Fruit fly (Drosophila melanogaster) Kc167 (cell line): ENCODE data around the gene CG13053.

Experiments used
- Myc ChIP-seq: fragments of >200 bp; optimal IDR thresholded peaks from 2 replicates; lab custom pipeline; 2017; ENCODE audit warnings: missing external identifiers
- Sin3A ChIP-seq: fragments of >200 bp; optimal IDR thresholded peaks from 2 replicates; lab custom pipeline; 2018; ENCODE audit warnings: missing external identifiers
- h ChIP-seq: fragments of >200 bp; optimal IDR thresholded peaks from 3 replicates; lab custom pipeline; 2018; ENCODE audit warnings: missing external identifiers
- insv ChIP-seq: fragments of >200 bp; optimal IDR thresholded peaks from 3 replicates; lab custom pipeline; 2018; ENCODE audit warnings: missing external identifiers
- psq ChIP-seq: fragments of >200 bp; optimal IDR thresholded peaks from 2 replicates; lab custom pipeline; 2017; ENCODE audit warnings: missing external identifiers
- ttk ChIP-seq: sonication (Bioruptor generic); optimal IDR thresholded peaks from 2 replicates; lab custom pipeline; 2017; ENCODE audit warnings: missing external identifiers

Gene CG13053

DNA sequence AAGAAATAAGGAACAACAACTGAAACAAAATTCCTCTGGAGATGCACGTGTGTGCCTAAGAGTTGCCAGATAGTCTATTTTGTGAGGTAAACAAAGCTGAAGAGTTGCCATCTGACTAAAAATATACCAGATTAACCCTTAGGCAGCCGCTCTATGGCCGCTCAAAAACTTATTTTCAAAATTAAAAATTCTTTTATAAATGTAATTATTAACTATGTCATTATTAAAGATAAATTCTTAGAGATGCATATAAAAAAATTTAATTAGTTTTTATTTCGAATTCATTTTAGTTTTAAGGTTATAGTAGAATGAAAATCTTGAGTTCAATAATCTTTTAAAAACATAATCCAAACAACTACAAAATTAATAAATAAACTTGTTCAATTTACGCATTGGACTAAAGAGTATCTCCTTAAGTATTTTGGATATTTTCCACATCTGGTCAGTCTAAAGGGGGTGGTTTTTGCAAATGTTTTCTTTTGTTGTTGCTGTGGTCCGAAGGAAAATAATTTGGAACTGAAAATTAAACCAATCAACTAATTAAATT is 30.8 kb downstream of the CG13053 start, which contains the start of gene Tmx3:
Gene Tmx3 (plus strand): TSS at position 442 of the 547 bp plus-strand sequence.
- TF ChIP-seq Myc (lab: Kevin White, UChicago) (no peak), insv (lab: Kevin White, UChicago) (no peak), psq (lab: Kevin White, UChicago) (no peak), Sin3A (lab: Kevin White, UChicago) (no peak), ttk (lab: Kevin White, UChicago) (no peak), h (lab: Kevin White, UChicago) (no peak)

DNA sequence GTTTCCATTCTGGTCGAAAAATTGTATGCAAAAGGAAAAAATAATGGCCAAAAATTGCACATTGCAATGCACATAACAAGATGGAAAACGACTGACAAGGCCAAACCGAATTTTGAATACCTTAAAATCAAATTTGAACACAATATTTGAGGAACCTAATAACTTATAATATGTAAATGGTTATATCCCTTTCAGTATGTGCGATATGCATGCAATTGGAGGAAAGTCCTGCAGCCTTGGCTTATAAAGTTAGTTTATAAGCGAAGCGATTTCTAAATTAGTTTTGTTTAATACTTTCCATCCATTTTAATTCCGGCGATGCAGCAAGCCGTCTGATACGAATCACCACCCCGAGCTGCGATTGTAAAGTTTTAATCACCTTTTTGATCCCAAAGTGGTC is 34.3 kb downstream of the CG13053 start:
- TF ChIP-seq Sin3A (lab: Kevin White, UChicago) (no peak), Myc (lab: Kevin White, UChicago) (no peak), psq (lab: Kevin White, UChicago) (no peak), insv (lab: Kevin White, UChicago) (no peak), h (lab: Kevin White, UChicago) (no peak), ttk (lab: Kevin White, UChicago) (no peak)

DNA sequence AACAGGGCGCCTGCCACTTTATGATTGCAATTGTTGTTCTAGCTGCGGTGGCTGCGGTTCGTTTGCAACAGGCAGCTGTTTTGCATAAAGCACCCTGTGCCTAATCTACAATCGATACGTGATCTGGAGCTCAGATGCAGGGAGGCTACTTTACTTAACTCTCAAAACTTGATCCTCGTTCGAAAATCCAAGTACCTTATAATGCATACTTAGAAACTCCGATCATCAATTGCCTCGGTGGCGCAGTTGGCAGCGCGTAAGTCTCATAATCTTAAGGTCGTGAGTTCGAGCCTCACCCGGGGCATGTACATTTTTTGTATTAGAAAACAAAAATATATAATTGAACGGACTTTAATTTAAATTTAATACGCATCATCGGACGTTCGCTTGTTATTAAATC is 37.7 kb downstream of the CG13053 start:
- TF ChIP-seq insv (lab: Kevin White, UChicago): no peak
- TF ChIP-seq ttk (lab: Kevin White, UChicago): no peak
- no peak for TF ChIP-seq psq (lab: Kevin White, UChicago)
- TF ChIP-seq Myc (lab: Kevin White, UChicago): no peak
- no peak for TF ChIP-seq h (lab: Kevin White, UChicago)
- TF ChIP-seq Sin3A (lab: Kevin White, UChicago): no peak

DNA sequence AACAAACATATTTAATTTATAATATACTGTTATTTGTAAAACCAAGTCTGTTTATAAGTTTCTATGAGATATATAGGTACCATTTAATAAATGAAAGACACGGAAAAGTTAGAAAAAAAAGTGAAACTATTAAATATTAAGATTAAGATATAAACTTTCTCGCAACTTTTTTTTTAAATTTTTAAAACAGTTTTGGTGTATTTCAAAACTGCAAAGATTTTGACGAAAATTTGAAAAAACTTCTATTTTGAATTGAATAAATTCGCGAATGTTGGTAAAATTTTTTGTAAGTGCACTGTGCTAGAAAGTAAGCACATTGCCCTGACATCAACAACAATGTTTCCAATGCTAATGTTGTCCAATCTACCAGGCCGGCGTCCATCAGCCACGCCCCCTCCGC is 38.2 kb downstream of the CG13053 start:
- TF ChIP-seq Myc (lab: Kevin White, UChicago) (no peak), h (lab: Kevin White, UChicago) (no peak), Sin3A (lab: Kevin White, UChicago) (no peak), ttk (lab: Kevin White, UChicago) (no peak), insv (lab: Kevin White, UChicago) (no peak), psq (lab: Kevin White, UChicago) (no peak)

DNA sequence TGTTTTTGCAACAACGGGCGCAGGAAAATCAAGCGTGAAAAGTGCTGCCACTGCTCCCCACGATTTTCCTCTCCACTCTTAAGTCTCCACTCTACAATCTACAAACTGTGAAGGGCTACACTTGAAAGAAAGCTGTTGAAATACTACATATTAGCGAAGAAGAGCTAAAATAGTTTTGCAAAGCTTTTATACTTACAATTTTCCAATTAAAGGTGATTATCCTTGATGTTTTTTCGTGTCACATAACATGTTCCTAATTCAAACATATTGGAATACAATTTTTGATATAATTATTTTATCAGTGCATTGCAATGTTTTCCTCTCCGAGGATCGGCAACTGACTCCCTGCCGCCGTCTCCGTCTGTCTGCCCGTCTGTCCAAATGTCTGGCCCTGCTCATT is 41.6 kb downstream of the CG13053 start:
- TF ChIP-seq ttk (lab: Kevin White, UChicago): no peak
- TF ChIP-seq psq (lab: Kevin White, UChicago): no peak
- no peak for TF ChIP-seq insv (lab: Kevin White, UChicago)
- TF ChIP-seq h (lab: Kevin White, UChicago): no peak
- no peak for TF ChIP-seq Myc (lab: Kevin White, UChicago)
- TF ChIP-seq Sin3A (lab: Kevin White, UChicago): no peak

DNA sequence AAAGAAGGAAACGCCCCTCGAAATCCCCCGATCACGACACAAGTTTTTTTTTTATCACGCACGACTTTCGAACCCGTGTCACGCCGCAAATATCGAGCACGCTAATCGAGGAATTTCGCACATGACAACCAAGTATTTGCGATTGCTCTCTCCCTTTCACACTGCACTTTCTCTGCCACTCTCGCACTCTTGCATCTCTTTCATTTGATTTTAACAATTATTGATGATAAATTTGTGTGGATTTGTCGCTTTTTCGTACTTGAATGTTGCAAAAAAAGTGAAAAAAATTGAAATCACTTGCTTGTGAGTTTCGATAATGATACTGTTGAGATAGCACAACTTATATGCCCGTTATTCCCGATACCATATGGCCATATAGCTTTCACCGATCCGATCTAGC is 42.3 kb downstream of the CG13053 start, which contains the start of gene CG13073:
Gene CG13073 (minus strand): TSS at position 101 of the 400 bp plus-strand sequence.
- no peak for TF ChIP-seq psq (lab: Kevin White, UChicago)
- no peak for TF ChIP-seq Myc (lab: Kevin White, UChicago)
- TF ChIP-seq h (lab: Kevin White, UChicago): no peak
- no peak for TF ChIP-seq insv (lab: Kevin White, UChicago)
- TF ChIP-seq ttk (lab: Kevin White, UChicago): no peak
- no peak for TF ChIP-seq Sin3A (lab: Kevin White, UChicago)

DNA sequence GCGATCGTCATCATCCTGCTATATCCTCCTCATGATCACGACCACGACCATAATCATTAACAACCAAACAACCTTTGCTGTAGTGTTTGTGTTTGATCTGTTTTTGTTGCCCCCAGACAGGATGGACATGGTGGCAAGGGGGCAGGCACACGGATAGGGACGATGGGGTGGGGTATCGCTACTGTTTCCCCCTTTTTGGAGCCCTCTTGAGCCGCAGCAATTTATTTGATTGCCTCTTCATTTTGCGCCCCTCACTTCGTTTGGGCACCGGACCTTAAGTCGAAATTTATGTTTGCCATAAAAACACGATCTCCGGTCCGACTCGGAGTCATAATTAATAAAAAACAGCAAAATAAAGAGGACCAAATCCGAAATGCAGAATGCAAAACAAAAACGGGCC is 43.7 kb downstream of the CG13053 start:
- TF ChIP-seq ttk (lab: Kevin White, UChicago): no peak
- no peak for TF ChIP-seq Myc (lab: Kevin White, UChicago)
- no peak for TF ChIP-seq insv (lab: Kevin White, UChicago)
- TF ChIP-seq Sin3A (lab: Kevin White, UChicago): no peak
- no peak for TF ChIP-seq h (lab: Kevin White, UChicago)
- TF ChIP-seq psq (lab: Kevin White, UChicago): no peak

DNA sequence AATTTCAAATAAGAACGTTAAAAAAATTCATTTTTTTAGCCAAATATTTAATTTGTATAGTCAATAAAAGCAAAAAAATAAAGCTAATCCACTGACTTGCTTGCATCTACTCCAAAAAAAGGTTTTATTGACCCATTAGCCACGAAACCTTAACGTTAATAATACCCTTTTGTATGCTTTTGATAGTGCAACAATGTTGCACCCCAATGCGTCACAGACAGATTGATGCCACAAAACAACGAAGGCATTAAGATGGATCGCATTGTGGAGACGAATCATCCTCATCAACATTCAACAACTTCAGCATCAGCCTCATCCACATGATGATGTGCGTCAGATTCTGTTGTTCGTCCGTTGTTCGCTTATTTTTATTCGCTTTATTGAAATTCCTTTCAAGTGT is 44.1 kb downstream of the CG13053 start:
- no peak for TF ChIP-seq psq (lab: Kevin White, UChicago)
- no peak for TF ChIP-seq ttk (lab: Kevin White, UChicago)
- no peak for TF ChIP-seq Myc (lab: Kevin White, UChicago)
- TF ChIP-seq Sin3A (lab: Kevin White, UChicago): no peak
- TF ChIP-seq h (lab: Kevin White, UChicago): no peak
- no peak for TF ChIP-seq insv (lab: Kevin White, UChicago)

DNA sequence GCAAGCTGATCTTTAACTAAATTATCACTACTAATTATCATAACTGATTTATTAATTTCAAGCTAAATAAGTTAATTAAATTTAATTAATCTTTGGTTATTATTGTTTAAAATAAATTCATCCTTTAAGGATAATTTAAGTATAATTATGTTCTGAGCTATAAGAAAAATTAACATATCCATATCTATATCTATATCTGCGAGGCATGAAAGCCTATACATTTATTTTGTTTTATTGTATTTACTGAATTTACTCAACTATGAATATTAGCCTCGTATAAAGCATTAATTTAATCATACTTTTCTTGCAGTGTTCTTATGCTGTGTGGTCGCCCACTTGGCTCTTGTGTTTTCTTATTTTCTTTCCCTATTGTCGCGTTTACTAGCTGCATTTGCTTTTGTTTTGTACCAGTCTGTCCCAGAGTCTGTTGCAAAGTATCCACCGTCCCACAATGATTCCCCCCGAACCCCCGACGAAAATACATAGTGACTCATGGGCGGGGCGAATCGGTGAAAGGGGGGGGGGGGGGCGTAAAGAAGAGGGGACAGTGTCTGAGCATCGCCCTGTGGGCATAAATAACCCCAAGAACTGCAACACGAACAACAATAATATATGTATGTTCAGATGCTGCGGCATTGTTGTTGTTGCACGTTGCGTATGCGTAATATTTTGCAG is 44.9 kb downstream of the CG13053 start:
- TF ChIP-seq insv (lab: Kevin White, UChicago): no peak
- no peak for TF ChIP-seq psq (lab: Kevin White, UChicago)
- TF ChIP-seq h (lab: Kevin White, UChicago): no peak
- TF ChIP-seq Myc (lab: Kevin White, UChicago): no peak
- TF ChIP-seq ttk (lab: Kevin White, UChicago): no peak
- TF ChIP-seq Sin3A (lab: Kevin White, UChicago): no peak

DNA sequence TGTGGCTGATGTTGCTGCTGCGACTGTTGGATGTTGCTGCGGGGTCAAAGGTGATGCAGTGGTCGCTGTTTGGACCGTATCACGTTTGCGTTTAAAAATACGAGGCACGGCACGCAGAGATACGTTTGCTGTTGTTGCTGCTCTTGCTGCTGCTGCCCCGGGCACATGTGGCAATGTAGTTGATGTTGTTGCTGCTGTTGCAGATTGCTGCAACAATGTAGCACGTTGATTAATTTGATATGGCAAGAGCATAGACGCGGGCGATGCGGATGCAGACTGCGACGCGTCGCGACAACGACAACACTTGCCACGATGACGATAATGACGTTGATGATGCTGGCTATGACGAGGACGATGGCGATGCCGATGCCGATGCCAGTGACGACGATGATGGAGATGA is 46.3 kb downstream of the CG13053 start:
- TF ChIP-seq psq (lab: Kevin White, UChicago): no peak
- no peak for TF ChIP-seq insv (lab: Kevin White, UChicago)
- TF ChIP-seq h (lab: Kevin White, UChicago): no peak
- no peak for TF ChIP-seq ttk (lab: Kevin White, UChicago)
- TF ChIP-seq Myc (lab: Kevin White, UChicago): no peak
- no peak for TF ChIP-seq Sin3A (lab: Kevin White, UChicago)

DNA sequence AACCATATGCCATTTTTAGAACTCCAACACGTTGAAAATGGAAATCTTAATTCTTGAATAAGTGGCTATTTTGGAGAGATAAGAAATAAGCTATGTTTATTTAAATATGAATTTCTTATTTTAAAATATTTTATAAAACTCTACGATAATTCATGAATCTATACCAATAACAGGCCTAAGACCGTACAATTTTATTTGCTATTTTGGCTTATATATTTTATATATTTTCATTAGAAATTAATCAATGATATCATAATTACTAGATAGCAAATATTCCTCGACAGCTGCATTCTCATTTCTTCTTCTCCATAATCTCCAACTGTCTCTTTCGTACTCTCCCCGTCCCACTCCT is 47.6 kb downstream of the CG13053 start:
- no peak for TF ChIP-seq h (lab: Kevin White, UChicago)
- no peak for TF ChIP-seq Sin3A (lab: Kevin White, UChicago)
- no peak for TF ChIP-seq insv (lab: Kevin White, UChicago)
- no peak for TF ChIP-seq psq (lab: Kevin White, UChicago)
- no peak for TF ChIP-seq Myc (lab: Kevin White, UChicago)
- TF ChIP-seq ttk (lab: Kevin White, UChicago): no peak
